Worm (Caenorhabditis elegans): ENCODE results near the gene R02F11.3.

R02F11.3 gene

ce11 chrV:4788823-4789222, 16.9 kb downstream of the R02F11.3 start, which contains the start of gene R02F11.10:
R02F11.10 (plus strand) TSS chrV:4789123.
- TF ChIP-seq ztf-11 (tag; optimal IDR thresholded peaks at IDR 0.05) = no peak
- no peak for TF ChIP-seq nhr-28 (tag; optimal IDR thresholded peaks at IDR 0.05)
- no peak for TF ChIP-seq M03D4.4 (tag; optimal IDR thresholded peaks at IDR 0.05)
- TF ChIP-seq snpc-4 (tag; optimal IDR thresholded peaks at IDR 0.05) = no peak
- no peak for TF ChIP-seq bed-3 (GFP tag; optimal IDR thresholded peaks at IDR 0.05)
- TF ChIP-seq ceh-39 (tag; optimal IDR thresholded peaks at IDR 0.05) = no peak
- no peak for TF ChIP-seq mep-1 (tag; optimal IDR thresholded peaks at IDR 0.05)
- no peak for TF ChIP-seq ceh-83 (GFP tag; optimal IDR thresholded peaks at IDR 0.05)
- TF ChIP-seq lin-13 (tag; optimal IDR thresholded peaks at IDR 0.05) = no peak
- no peak for TF ChIP-seq mls-2 (tag; optimal IDR thresholded peaks at IDR 0.05)
- no peak for TF ChIP-seq tbx-8 (GFP tag; optimal IDR thresholded peaks at IDR 0.05)
- no peak for TF ChIP-seq nhr-237 (tag; optimal IDR thresholded peaks at IDR 0.05)
- TF ChIP-seq lin-32 (GFP tag; optimal IDR thresholded peaks at IDR 0.05) = no peak
- no peak for TF ChIP-seq zip-8 (tag; optimal IDR thresholded peaks at IDR 0.05)
- no peak for TF ChIP-seq drap-1 (GFP tag; optimal IDR thresholded peaks at IDR 0.05)
- TF ChIP-seq nhr-12 (tag; optimal IDR thresholded peaks at IDR 0.05) = no peak

- TF ChIP-seq nhr-12 (tag; optimal IDR thresholded peaks at IDR 0.05) (no peak), ceh-83 (GFP tag; optimal IDR thresholded peaks at IDR 0.05) (no peak), elt-1 (tag; optimal IDR thresholded peaks at IDR 0.05; ENCODE audit: borderline replicate concordance, insufficient read depth) (no peak), bed-3 (GFP tag; optimal IDR thresholded peaks at IDR 0.05) (no peak), elt-3 (tag; optimal IDR thresholded peaks at IDR 0.05) (no peak), drap-1 (GFP tag; optimal IDR thresholded peaks at IDR 0.05) (no peak), cnd-1 (tag; optimal IDR thresholded peaks at IDR 0.05) (no peak), mep-1 (tag; optimal IDR thresholded peaks at IDR 0.05) (no peak), lsy-2 (tag; optimal IDR thresholded peaks at IDR 0.05) (no peak), unc-62 (GFP tag; optimal IDR thresholded peaks at IDR 0.05) (no peak), ztf-11 (tag; optimal IDR thresholded peaks at IDR 0.05) (no peak)
Observed at ce11 chrV:4787836-4788235, 17.9 kb downstream of the R02F11.3 start.

ce11 chrV:4787166-4787565, 18.6 kb downstream of the R02F11.3 start, which contains the start of gene R02F11.9:
R02F11.9 (plus strand) TSS chrV:4787466.
- no peak for TF ChIP-seq nhr-237 (tag; optimal IDR thresholded peaks at IDR 0.05)
- TF ChIP-seq ceh-83 (GFP tag; optimal IDR thresholded peaks at IDR 0.05) = no peak
- TF ChIP-seq mep-1 (tag; optimal IDR thresholded peaks at IDR 0.05) = no peak
- no peak for TF ChIP-seq nhr-2 (tag; optimal IDR thresholded peaks at IDR 0.05)
- no peak for TF ChIP-seq ceh-43 (GFP tag; optimal IDR thresholded peaks at IDR 0.05)
- TF ChIP-seq unc-39 (tag; optimal IDR thresholded peaks at IDR 0.05) = no peak
- no peak for TF ChIP-seq ces-1 (GFP tag; optimal IDR thresholded peaks at IDR 0.05)
- TF ChIP-seq elt-1 (tag; optimal IDR thresholded peaks at IDR 0.05; ENCODE audit: borderline replicate concordance, insufficient read depth) = no peak
- no peak for TF ChIP-seq mls-2 (tag; optimal IDR thresholded peaks at IDR 0.05)
- no peak for TF ChIP-seq M03D4.4 (tag; optimal IDR thresholded peaks at IDR 0.05)
- TF ChIP-seq sem-2 (GFP tag; optimal IDR thresholded peaks at IDR 0.05) = no peak
- no peak for TF ChIP-seq mab-5 (tag; optimal IDR thresholded peaks at IDR 0.05)
- no peak for TF ChIP-seq nhr-76 (tag; optimal IDR thresholded peaks at IDR 0.05)
- TF ChIP-seq hlh-1 (tag; optimal IDR thresholded peaks at IDR 0.05) = no peak
- no peak for TF ChIP-seq cnd-1 (tag; optimal IDR thresholded peaks at IDR 0.05)

ce11 chrV:4785333-4785852, 20.4 kb downstream of the R02F11.3 start, which contains the start of the genes Y60C6A.2 and Y60C6A.3:
Y60C6A.2 (minus strand) TSS chrV:4785433.
Y60C6A.3 (plus strand) TSS chrV:4785802.
- TF ChIP-seq elt-1 (tag; optimal IDR thresholded peaks at IDR 0.05; ENCODE audit: borderline replicate concordance, insufficient read depth) (no peak), sptf-1 (tag; optimal IDR thresholded peaks at IDR 0.05) (no peak), ceh-83 (GFP tag; optimal IDR thresholded peaks at IDR 0.05) (no peak), zip-8 (tag; optimal IDR thresholded peaks at IDR 0.05) (no peak), ceh-39 (tag; optimal IDR thresholded peaks at IDR 0.05) (no peak), unc-39 (tag; optimal IDR thresholded peaks at IDR 0.05) (no peak), lsy-2 (tag; optimal IDR thresholded peaks at IDR 0.05) (no peak)

ce11 chrV:4783313-4783712, 22.4 kb downstream of the R02F11.3 start, which contains the start of gene Y60C6A.1:
Y60C6A.1 (plus strand) TSS chrV:4783613.
- TF ChIP-seq bed-3 (GFP tag; optimal IDR thresholded peaks at IDR 0.05) (no peak), elt-1 (tag; optimal IDR thresholded peaks at IDR 0.05; ENCODE audit: borderline replicate concordance, insufficient read depth) (no peak), blmp-1 (tag; optimal IDR thresholded peaks at IDR 0.05) (no peak)
